ENCODE assay signal across 3 fruit fly cellular contexts in the genomic region with DNA sequence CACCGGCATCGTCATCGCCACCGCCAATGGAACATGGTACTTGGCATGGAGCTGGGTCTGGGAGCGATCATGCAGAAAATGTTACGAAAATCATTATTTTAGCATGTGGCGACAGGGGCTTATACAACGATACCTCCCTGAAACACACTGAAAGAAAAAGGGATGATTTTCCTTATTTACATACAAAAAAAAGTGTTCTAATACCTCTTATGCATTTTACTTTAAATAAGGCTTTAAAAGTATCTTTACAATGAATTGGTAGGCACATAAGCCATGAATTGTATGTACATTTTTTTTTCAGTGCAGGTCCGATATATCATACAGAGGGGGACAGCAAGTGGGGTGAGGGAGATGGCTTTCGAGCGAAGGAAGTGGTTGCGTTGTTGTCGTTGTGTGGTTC.
TF ChIP-seq lines count a peak whose summit lies in the region.

No protein-coding gene starts in this region.

TF ChIP-seq in whole organism, embryonic, 481 proteins besides CTCF, POLR2A, EP300 and RAD21 (continued from another document and continues in another):
- TF ChIP-seq Awh (GFP tag; IDR thresholded peaks at IDR 0.05; lab: Robert Waterston, UW) (no peak), fu2 (GFP tag; optimal IDR thresholded peaks at IDR 0.05; lab: Kevin White, UChicago) (no peak), CG3163 (GFP tag; optimal IDR thresholded peaks at IDR 0.05; lab: Kevin White, UChicago) (no peak), sim (GFP tag; IDR thresholded peaks at IDR 0.05; lab: Robert Waterston, UW) (no peak), btn (GFP tag; optimal IDR thresholded peaks at IDR 0.05; lab: Kevin White, UChicago) (no peak), CG4820 (GFP tag; optimal IDR thresholded peaks at IDR 0.05; lab: Kevin White, UChicago) (peak; percentile 44), mam (GFP tag; optimal IDR thresholded peaks at IDR 0.05; lab: Kevin White, UChicago) (peak; percentile 40), H15 (GFP tag; IDR thresholded peaks at IDR 0.05; lab: Robert Waterston, UW) (peak; percentile 52; the same call in 1 of the 3 replicates), NfI (GFP tag; optimal IDR thresholded peaks at IDR 0.05; lab: Kevin White, UChicago) (peak; percentile 13), CG9437 (GFP tag; optimal IDR thresholded peaks at IDR 0.05; lab: Kevin White, UChicago) (peak; percentile 22), NC2α (GFP tag; optimal IDR thresholded peaks at IDR 0.05; lab: Kevin White, UChicago) (no peak), prd (optimal IDR thresholded peaks at IDR 0.05; lab: Kevin White, UChicago) (no peak), prd (GFP tag; IDR thresholded peaks at IDR 0.05; lab: Robert Waterston, UW) (peak; percentile 65; the same call in 2 of the 3 replicates), chif (GFP tag; optimal IDR thresholded peaks at IDR 0.05; lab: Kevin White, UChicago) (peak; percentile 30 to 46), dmrt11E (tag; optimal IDR thresholded peaks at IDR 0.05; lab: Kevin White, UChicago) (peak; percentile 56), CG2120 (GFP tag; optimal IDR thresholded peaks at IDR 0.05; lab: Kevin White, UChicago) (peak; percentile 23), pnt (GFP tag; optimal IDR thresholded peaks at IDR 0.05; lab: Kevin White, UChicago) (peak; percentile 25), ara (GFP tag; IDR thresholded peaks at IDR 0.05; lab: Robert Waterston, UW) (0 out of 2 replicates have a peak, but pooled peaks have one; percentile 25), CG10274 (GFP tag; optimal IDR thresholded peaks at IDR 0.05; lab: Kevin White, UChicago) (no peak), pros (GFP tag; optimal IDR thresholded peaks at IDR 0.05; lab: Kevin White, UChicago) (no peak), Neu2 (GFP tag; optimal IDR thresholded peaks at IDR 0.05; lab: Kevin White, UChicago; ENCODE audit: borderline replicate concordance) (no peak), seq (GFP tag; IDR thresholded peaks at IDR 0.05; lab: Robert Waterston, UW) (no peak), repo (GFP tag; optimal IDR thresholded peaks at IDR 0.05; lab: Kevin White, UChicago) (no peak), wek (GFP tag; optimal IDR thresholded peaks at IDR 0.05; lab: Kevin White, UChicago) (no peak), CG30403 (GFP tag; optimal IDR thresholded peaks at IDR 0.05; lab: Kevin White, UChicago) (peak; percentile 38), Hey (tag; optimal IDR thresholded peaks at IDR 0.05; lab: Kevin White, UChicago) (no peak), CG3281 (GFP tag; optimal IDR thresholded peaks at IDR 0.05; lab: Kevin White, UChicago) (no peak), CG10366 (GFP tag; IDR thresholded peaks at IDR 0.05; lab: Robert Waterston, UW) (peak; percentile 47), CG1529 (GFP tag; optimal IDR thresholded peaks at IDR 0.05; lab: Kevin White, UChicago) (no peak), CG17361 (GFP tag; IDR thresholded peaks at IDR 0.05; lab: Robert Waterston, UW) (0 out of 3 replicates have a peak, but pooled peaks have one; percentile 26), ttk (GFP tag; IDR thresholded peaks at IDR 0.05; lab: Robert Waterston, UW) (peak; percentile 42; the same call in 1 of the 2 replicates), CG13123 (GFP tag; optimal IDR thresholded peaks at IDR 0.05; lab: Kevin White, UChicago) (no peak), CG3995 (GFP tag; optimal IDR thresholded peaks at IDR 0.05; lab: Kevin White, UChicago) (no peak), HmgZ (tag; optimal IDR thresholded peaks at IDR 0.05; lab: Kevin White, UChicago) (no peak), dmrt99B (tag; optimal IDR thresholded peaks at IDR 0.05; lab: Kevin White, UChicago) (peak; percentile 68), CG15514 (GFP tag; optimal IDR thresholded peaks at IDR 0.05; lab: Kevin White, UChicago) (peak; percentile 6), Rfx (GFP tag; IDR thresholded peaks at IDR 0.05; lab: Robert Waterston, UW) (peak; percentile 54; the same call in 1 of the 2 replicates), al (GFP tag; IDR thresholded peaks at IDR 0.05; lab: Robert Waterston, UW) (0 out of 2 replicates have a peak, but pooled peaks have one; percentile 19), CoRest (tag; optimal IDR thresholded peaks at IDR 0.05; lab: Kevin White, UChicago) (peak; percentile 50), ems (GFP tag; optimal IDR thresholded peaks at IDR 0.05; lab: Kevin White, UChicago) (no peak), phol (tag; optimal IDR thresholded peaks at IDR 0.05; lab: Kevin White, UChicago) (peak; percentile 56), CG6765 (GFP tag; optimal IDR thresholded peaks at IDR 0.05; lab: Kevin White, UChicago) (no peak)

TF ChIP-seq in whole organism, prepupa, 60 proteins besides CTCF, POLR2A, EP300 and RAD21 (continued from another document):
- TF ChIP-seq CG8119 (GFP tag; IDR thresholded peaks at IDR 0.05; lab: Robert Waterston, UW) (peak; percentile 49; the same call in 1 of the 3 replicates), CG6854 (GFP tag; optimal IDR thresholded peaks at IDR 0.05; lab: Kevin White, UChicago) (no peak), dsx (GFP tag; optimal IDR thresholded peaks at IDR 0.05; lab: Kevin White, UChicago; ENCODE audit: poor library complexity, severe bottlenecking) (peak; percentile 42), CG31627 (GFP tag; optimal IDR thresholded peaks at IDR 0.05; lab: Kevin White, UChicago) (peak; percentile 81), CG9139 (GFP tag; optimal IDR thresholded peaks at IDR 0.05; lab: Kevin White, UChicago) (peak; percentile 37), spab (GFP tag; optimal IDR thresholded peaks at IDR 0.05; lab: Kevin White, UChicago) (peak; percentile 39), esn (GFP tag; optimal IDR thresholded peaks at IDR 0.05; lab: Kevin White, UChicago) (peak; percentile 86), CG10631 (GFP tag; optimal IDR thresholded peaks at IDR 0.05; lab: Kevin White, UChicago) (peak; percentile 69), topi (GFP tag; optimal IDR thresholded peaks at IDR 0.05; lab: Kevin White, UChicago) (peak; percentile 82), Met (GFP tag; optimal IDR thresholded peaks at IDR 0.05; lab: Kevin White, UChicago) (peak; percentile 86), Hr39 (GFP tag; optimal IDR thresholded peaks at IDR 0.05; lab: Kevin White, UChicago) (peak; percentile 84), CG11762 (GFP tag; optimal IDR thresholded peaks at IDR 0.05; lab: Kevin White, UChicago; ENCODE audit: insufficient read depth) (peak; percentile 47), CG6163 (GFP tag; IDR thresholded peaks at IDR 0.05; lab: Robert Waterston, UW) (peak; percentile 80), CG3032 (tag; optimal IDR thresholded peaks at IDR 0.05; lab: Kevin White, UChicago) (peak; percentile 48), CG11294 (GFP tag; IDR thresholded peaks at IDR 0.05; lab: Robert Waterston, UW) (no peak), Smox (GFP tag; optimal IDR thresholded peaks at IDR 0.05; lab: Kevin White, UChicago) (peak; percentile 75), Hr4 (GFP tag; optimal IDR thresholded peaks at IDR 0.05; lab: Kevin White, UChicago) (peak; percentile 69), CG6808 (GFP tag; optimal IDR thresholded peaks at IDR 0.05; lab: Kevin White, UChicago) (peak; percentile 52), CG11902 (GFP tag; optimal IDR thresholded peaks at IDR 0.05; lab: Kevin White, UChicago) (peak; percentile 63), Ets21C (GFP tag; optimal IDR thresholded peaks at IDR 0.05; lab: Kevin White, UChicago) (peak; percentile 70), CG4318 (GFP tag; optimal IDR thresholded peaks at IDR 0.05; lab: Kevin White, UChicago) (peak; percentile 13), dac (GFP tag; optimal IDR thresholded peaks at IDR 0.05; lab: Kevin White, UChicago) (no peak), Sox102F (GFP tag; optimal IDR thresholded peaks at IDR 0.05; lab: Kevin White, UChicago) (peak; percentile 76), eg (GFP tag; IDR thresholded peaks at IDR 0.05; lab: Robert Waterston, UW) (peak; percentile 54; the same call in 2 of the 3 replicates), CG32006 (GFP tag; optimal IDR thresholded peaks at IDR 0.05; lab: Kevin White, UChicago) (peak; percentile 64), CG8632 (GFP tag; optimal IDR thresholded peaks at IDR 0.05; lab: Kevin White, UChicago) (peak; percentile 58), vri (GFP tag; optimal IDR thresholded peaks at IDR 0.05; lab: Kevin White, UChicago) (peak; percentile 71), CG3919 (GFP tag; optimal IDR thresholded peaks at IDR 0.05; lab: Kevin White, UChicago) (peak; percentile 74), pdm3 (GFP tag; optimal IDR thresholded peaks at IDR 0.05; lab: Kevin White, UChicago) (peak; percentile 71), Sox15 (GFP tag; optimal IDR thresholded peaks at IDR 0.05; lab: Kevin White, UChicago) (peak; percentile 41), Gug (GFP tag; IDR thresholded peaks at IDR 0.05; lab: Robert Waterston, UW) (peak; percentile 27; the same call in 1 of the 2 replicates), Lpt (GFP tag; optimal IDR thresholded peaks at IDR 0.05; lab: Kevin White, UChicago) (no peak), achi (GFP tag; optimal IDR thresholded peaks at IDR 0.05; lab: Kevin White, UChicago) (peak; percentile 69), CG7368 (GFP tag; optimal IDR thresholded peaks at IDR 0.05; lab: Kevin White, UChicago) (peak; percentile 42), CG6276 (GFP tag; optimal IDR thresholded peaks at IDR 0.05; lab: Kevin White, UChicago) (peak; percentile 32), Ets96B (tag; optimal IDR thresholded peaks at IDR 0.05; lab: Kevin White, UChicago) (peak; percentile 62), CG1621 (tag; optimal IDR thresholded peaks at IDR 0.05; lab: Kevin White, UChicago) (peak; percentile 58)

TF ChIP-seq in whole organism, wandering third instar larva, 38 proteins besides CTCF, POLR2A, EP300 and RAD21 (continued from another document):
- TF ChIP-seq dmrt93B (GFP tag; optimal IDR thresholded peaks at IDR 0.05; lab: Kevin White, UChicago): peak; percentile 63
- peak; percentile 89 for TF ChIP-seq fru (GFP tag; optimal IDR thresholded peaks at IDR 0.05; lab: Kevin White, UChicago)
- TF ChIP-seq pan (optimal IDR thresholded peaks at IDR 0.05; lab: Kevin White, UChicago): no peak
- peak; percentile 41 for TF ChIP-seq sage (GFP tag; optimal IDR thresholded peaks at IDR 0.05; lab: Kevin White, UChicago)
- peak; percentile 77 for TF ChIP-seq Jra (GFP tag; optimal IDR thresholded peaks at IDR 0.05; lab: Kevin White, UChicago)
- peak; percentile 57 for TF ChIP-seq CG9705 (GFP tag; optimal IDR thresholded peaks at IDR 0.05; lab: Kevin White, UChicago)
- peak in 1 of 2 experiments; percentile 90 for TF ChIP-seq foxo (GFP tag; optimal IDR thresholded peaks at IDR 0.05; lab: Kevin White, UChicago)
- peak; percentile 77 for TF ChIP-seq Sp1 (GFP tag; optimal IDR thresholded peaks at IDR 0.05; lab: Kevin White, UChicago)
- peak; percentile 88 for TF ChIP-seq rgr (GFP tag; optimal IDR thresholded peaks at IDR 0.05; lab: Kevin White, UChicago)
- peak; percentile 71 for TF ChIP-seq tai (GFP tag; optimal IDR thresholded peaks at IDR 0.05; lab: Kevin White, UChicago)
- TF ChIP-seq h (GFP tag; optimal IDR thresholded peaks at IDR 0.05; lab: Kevin White, UChicago): peak; percentile 93
TF ChIP-seq in whole organism, wandering third instar larva: peak in this region for 21.
